Worm (Caenorhabditis elegans) whole organism, L2 larva: ENCODE data around the gene ZC443.7.

ENCODE experiments used
- aly-2 ChIP-seq: fragments of 150-350 bp; optimal IDR thresholded peaks from 2 replicates; lab custom pipeline; 2014; ENCODE audit warnings: missing biosample characterization, missing genetic modification characterization
- crh-2 ChIP-seq: sonication (generic microtip); optimal IDR thresholded peaks from 2 replicates; lab custom pipeline; 2017; ENCODE audit warnings: missing biosample characterization, missing genetic modification characterization
- nhr-11 ChIP-seq: fragments of 150-350 bp; optimal IDR thresholded peaks from 2 replicates; lab custom pipeline; 2014; ENCODE audit warnings: missing biosample characterization, missing genetic modification characterization
- nhr-21 ChIP-seq: fragments of 150-350 bp; optimal IDR thresholded peaks from 2 replicates; lab custom pipeline; 2014; ENCODE audit warnings: missing biosample characterization, missing genetic modification characterization
- nhr-237 ChIP-seq: fragments of 150-350 bp; optimal IDR thresholded peaks from 2 replicates; lab custom pipeline; 2014; ENCODE audit warnings: missing biosample characterization, missing genetic modification characterization
- nhr-25 ChIP-seq: fragments of 150-350 bp; sonication (generic microtip); optimal IDR thresholded peaks from 3 replicates; lab custom pipeline; 2014; ENCODE audit warnings: missing biosample characterization, missing genetic modification characterization
- nhr-77 ChIP-seq: fragments of 150-350 bp; optimal IDR thresholded peaks from 2 replicates; lab custom pipeline; 2014; ENCODE audit warnings: missing biosample characterization, missing genetic modification characterization
- sem-4 ChIP-seq: fragments of 150-350 bp; optimal IDR thresholded peaks from 2 replicates; lab custom pipeline; 2014; ENCODE audit warnings: missing biosample characterization, missing genetic modification reagents, missing genetic modification characterization
- sma-9 ChIP-seq, 2 experiments: fragments of 150-350 bp in 1 of 2; sonication (generic microtip) in 1 of 2; optimal IDR thresholded peaks; 2 replicates each; lab custom pipeline; 2014 to 2016; ENCODE audit warnings: missing genetic modification characterization in 2 of 2, mild to moderate bottlenecking in 1 of 2, missing biosample characterization in 1 of 2, missing compliant biosample characterization in 1 of 2, missing genetic modification reagents in 1 of 2, moderate library complexity in 1 of 2
- ztf-11 ChIP-seq: sonication (generic microtip); optimal IDR thresholded peaks from 2 replicates; lab custom pipeline; 2017; ENCODE audit warnings: missing biosample characterization, missing genetic modification characterization
- ztf-4 ChIP-seq: fragments of 150-350 bp; optimal IDR thresholded peaks from 2 replicates; lab custom pipeline; 2014; ENCODE audit warnings: missing biosample characterization, missing genetic modification characterization

- TF ChIP-seq crh-2 = no peak
- TF ChIP-seq sma-9 (GFP tag; optimal IDR thresholded peaks at IDR 0.05; lab: Kevin White, UChicago) = no peak
- TF ChIP-seq sma-9 (tag; optimal IDR thresholded peaks at IDR 0.05; lab: Kevin White, UChicago) = no peak
- no peak for TF ChIP-seq aly-2
- TF ChIP-seq nhr-77 (tag; lab: Kevin White, UChicago) = no peak
- no peak for TF ChIP-seq sem-4 (tag; lab: Kevin White, UChicago)
- TF ChIP-seq nhr-21 = no peak
- no peak for TF ChIP-seq ztf-4
- no peak for TF ChIP-seq nhr-11 (tag; lab: Kevin White, UChicago)
- no peak for TF ChIP-seq ztf-11 (tag; lab: Kevin White, UChicago)
- TF ChIP-seq nhr-237 (tag; lab: Kevin White, UChicago) = no peak
- no peak for TF ChIP-seq nhr-25 (tag; lab: Kevin White, UChicago)
Observed at ce11 chrV:12773852-12774251, 32.4 kb upstream of the ZC443.7 start.
